Worm (Caenorhabditis elegans) whole organism, L4 larva: ENCODE results near the gene acly-2.

Experiments
- F26F4.8 ChIP-seq: fragments of 200-800 bp; sonication (Bioruptor generic); conservative IDR thresholded peaks from 2 replicates; pipeline ENCODE4 v1.3.6; 2022; ENCODE audit warnings: missing genetic modification characterization, missing compliant biosample characterization
- F37D6.2 ChIP-seq: sonication (generic microtip); optimal IDR thresholded peaks from 2 replicates; lab custom pipeline; 2016; ENCODE audit warnings: mild to moderate bottlenecking, missing genetic modification characterization, missing compliant biosample characterization
- T20F7.1 ChIP-seq: fragments of 200-800 bp; sonication (Bioruptor generic); optimal IDR thresholded peaks from 2 replicates; lab custom pipeline; 2018; ENCODE audit warnings: mild to moderate bottlenecking, missing genetic modification characterization, missing compliant biosample characterization
- Y48G9A.11 ChIP-seq: fragments of 200-800 bp; sonication (Bioruptor generic); IDR thresholded peaks from 2 replicates; pipeline ENCODE4 v1.3.6; 2022; ENCODE audit warnings: missing genetic modification reagents, missing genetic modification characterization, missing compliant biosample characterization
- Y5F2A.4 ChIP-seq: fragments of 200-800 bp; sonication (Bioruptor generic); optimal IDR thresholded peaks from 2 replicates; lab custom pipeline; 2018; ENCODE audit warnings: mild to moderate bottlenecking, missing genetic modification characterization, missing compliant biosample characterization
- ZK546.5 ChIP-seq, 2 experiments: sonication (generic microtip); optimal IDR thresholded peaks; 2 replicates each; lab custom pipeline; 2017; ENCODE audit warnings: missing biosample characterization in 2 of 2, missing genetic modification characterization in 2 of 2
- aha-1 ChIP-seq: fragments of 150-350 bp; peaks from one replicate; lab custom pipeline; 2014; ENCODE audit warnings: missing biosample characterization, missing genetic modification characterization
- ama-1 ChIP-seq: fragments of 150-350 bp; optimal IDR thresholded peaks from 2 replicates; lab custom pipeline; 2014; ENCODE audit warnings: inconsistent platforms, mixed read lengths
- ceh-32 ChIP-seq: sonication (generic microtip); optimal IDR thresholded peaks from 2 replicates; lab custom pipeline; 2016; ENCODE audit warnings: mild to moderate bottlenecking, missing genetic modification characterization, missing compliant biosample characterization; ENCODE audit not compliant: poor library complexity
- ceh-62 ChIP-seq: sonication (generic microtip); optimal IDR thresholded peaks from 2 replicates; lab custom pipeline; 2017; ENCODE audit warnings: missing biosample characterization, missing genetic modification characterization
- daf-12 ChIP-seq: fragments of 150-350 bp; optimal IDR thresholded peaks from 2 replicates; lab custom pipeline; 2014; ENCODE audit warnings: missing biosample characterization, missing genetic modification reagents, missing genetic modification characterization
- daf-16 ChIP-seq, 3 experiments: sonication (generic microtip); optimal IDR thresholded peaks; 2 replicates each; lab custom pipeline; 2016 to 2017; ENCODE audit warnings: missing genetic modification characterization in 3 of 3, missing genetic modification reagents in 3 of 3, mild to moderate bottlenecking in 2 of 3, missing compliant biosample characterization in 2 of 3, missing biosample characterization in 1 of 3, moderate library complexity in 1 of 3
- daf-19 ChIP-seq: fragments of 200-800 bp; sonication (Bioruptor generic); conservative IDR thresholded peaks from 2 replicates; pipeline ENCODE4 v1.3.6; 2022; ENCODE audit warnings: missing genetic modification characterization, missing compliant biosample characterization
- daf-8 ChIP-seq: fragments of 200-800 bp; sonication (Bioruptor generic); IDR thresholded peaks from 2 replicates; pipeline ENCODE4 v1.3.6; 2022; ENCODE audit warnings: missing genetic modification characterization, missing compliant biosample characterization
- dmd-9 ChIP-seq: fragments of 200-800 bp; sonication (Bioruptor generic); IDR thresholded peaks from 2 replicates; pipeline ENCODE4 v1.3.6; 2022; ENCODE audit warnings: missing genetic modification reagents, missing genetic modification characterization, missing compliant biosample characterization
- duxl-1 ChIP-seq: sonication (generic microtip); optimal IDR thresholded peaks from 2 replicates; lab custom pipeline; 2016; ENCODE audit warnings: mild to moderate bottlenecking, missing genetic modification characterization, moderate library complexity, missing compliant biosample characterization; ENCODE audit not compliant: poor library complexity
- egl-43 ChIP-seq: fragments of 200-800 bp; sonication (Bioruptor generic); IDR thresholded peaks from 2 replicates; pipeline ENCODE4 v1.3.6; 2022; ENCODE audit warnings: missing genetic modification reagents, missing genetic modification characterization, missing compliant biosample characterization
- fkh-10 ChIP-seq: fragments of 150-350 bp; optimal IDR thresholded peaks from 2 replicates; lab custom pipeline; 2014; ENCODE audit warnings: missing biosample characterization, missing genetic modification reagents, missing genetic modification characterization
- fos-1 ChIP-seq: fragments of 150-350 bp; optimal IDR thresholded peaks from 2 replicates; lab custom pipeline; 2014; ENCODE audit warnings: missing biosample characterization, missing genetic modification characterization
- hif-1 ChIP-seq, 2 experiments: sonication (generic microtip); optimal IDR thresholded peaks; 2 replicates each; lab custom pipeline; 2016 to 2017; ENCODE audit warnings: missing compliant biosample characterization in 2 of 2, missing genetic modification characterization in 2 of 2, missing genetic modification reagents in 2 of 2, missing genotype in 2 of 2, mild to moderate bottlenecking in 1 of 2
- hlh-11 ChIP-seq: fragments of 200-800 bp; sonication (Bioruptor generic); optimal IDR thresholded peaks from 2 replicates; lab custom pipeline; 2018; ENCODE audit warnings: mild to moderate bottlenecking, missing genetic modification characterization, missing compliant biosample characterization
- hlh-30 ChIP-seq: sonication (generic microtip); optimal IDR thresholded peaks from 2 replicates; lab custom pipeline; 2017; ENCODE audit warnings: antibody characterized with exemption, mild to moderate bottlenecking, missing genetic modification characterization, missing compliant biosample characterization; ENCODE audit not compliant: insufficient read depth
- lim-7 ChIP-seq: fragments of 200-800 bp; sonication (Bioruptor generic); IDR thresholded peaks from 2 replicates; pipeline ENCODE4 v1.3.6; 2022; ENCODE audit warnings: missing genetic modification characterization, missing compliant biosample characterization
- lin-15B ChIP-seq: fragments of 150-350 bp; sonication (generic microtip); optimal IDR thresholded peaks from 3 replicates; lab custom pipeline; 2014; ENCODE audit warnings: missing biosample characterization, missing genetic modification characterization
- lin-38 ChIP-seq: fragments of 200-800 bp; sonication (Bioruptor generic); IDR thresholded peaks from 2 replicates; pipeline ENCODE4 v1.3.6; 2022; ENCODE audit warnings: missing genetic modification reagents, missing genetic modification characterization, missing compliant biosample characterization
- madf-5 ChIP-seq, 2 experiments: fragments of 200-800 bp; sonication (Bioruptor generic); IDR thresholded peaks; 2 replicates each; pipeline ENCODE4 v1.3.6; 2022; ENCODE audit warnings: missing compliant biosample characterization in 2 of 2, missing genetic modification characterization in 2 of 2
- mep-1 ChIP-seq: fragments of 150-350 bp; sonication (generic microtip); optimal IDR thresholded peaks from 3 replicates; lab custom pipeline; 2014; ENCODE audit warnings: missing biosample characterization, missing genetic modification characterization
- mes-2 ChIP-seq: sonication (generic microtip); optimal IDR thresholded peaks from 2 replicates; lab custom pipeline; 2016; ENCODE audit warnings: missing genotype, mild to moderate bottlenecking, missing genetic modification characterization, missing compliant biosample characterization; ENCODE audit not compliant: poor library complexity, severe bottlenecking
- mxl-2 ChIP-seq: fragments of 200-800 bp; sonication (Bioruptor generic); conservative IDR thresholded peaks from 2 replicates; pipeline ENCODE4 v1.3.6; 2022; ENCODE audit warnings: missing genetic modification reagents, missing genetic modification characterization, missing compliant biosample characterization
- nhr-10 ChIP-seq: fragments of 150-350 bp; optimal IDR thresholded peaks from 2 replicates; lab custom pipeline; 2014; ENCODE audit warnings: missing biosample characterization, missing genetic modification characterization
- nhr-102 ChIP-seq: sonication (generic microtip); optimal IDR thresholded peaks from 2 replicates; lab custom pipeline; 2016; ENCODE audit warnings: mild to moderate bottlenecking, missing genetic modification characterization, moderate library complexity, missing compliant biosample characterization
- nhr-11 ChIP-seq: fragments of 150-350 bp; optimal IDR thresholded peaks from 2 replicates; lab custom pipeline; 2014; ENCODE audit warnings: missing biosample characterization, missing genetic modification characterization
- nhr-48 ChIP-seq: sonication (generic microtip); optimal IDR thresholded peaks from 2 replicates; lab custom pipeline; 2016; ENCODE audit warnings: mild to moderate bottlenecking, missing genetic modification characterization, missing compliant biosample characterization
- pha-4 ChIP-seq, 2 experiments: fragments of 150-350 bp in 1 of 2; fragments of 200-800 bp in 1 of 2; sonication (Bioruptor generic) in 1 of 2; IDR thresholded peaks in 1 of 2; optimal IDR thresholded peaks in 1 of 2; 2 replicates each; pipeline versions ENCODE4 v1.3.6 to Lab custom; 2014 to 2022; ENCODE audit warnings: missing genetic modification characterization in 2 of 2, missing genetic modification reagents in 2 of 2, missing biosample characterization in 1 of 2, missing compliant biosample characterization in 1 of 2
- pqm-1 ChIP-seq: sonication (generic microtip); optimal IDR thresholded peaks from 2 replicates; lab custom pipeline; 2017; ENCODE audit warnings: missing biosample characterization, missing genetic modification characterization
- rbr-2 ChIP-seq: sonication (generic microtip); optimal IDR thresholded peaks from 2 replicates; lab custom pipeline; 2016; ENCODE audit warnings: missing genotype, missing genetic modification characterization, missing compliant biosample characterization
- skn-1 ChIP-seq: fragments of 150-350 bp; optimal IDR thresholded peaks from 2 replicates; lab custom pipeline; 2014; ENCODE audit warnings: missing biosample characterization, missing genetic modification characterization
- snpc-1.2 ChIP-seq: fragments of 200-800 bp; sonication (Bioruptor generic); IDR thresholded peaks from 2 replicates; pipeline ENCODE4 v1.3.6; 2022; ENCODE audit warnings: missing genetic modification reagents, missing genetic modification characterization, missing compliant biosample characterization
- spr-1 ChIP-seq: sonication (generic microtip); optimal IDR thresholded peaks from 2 replicates; lab custom pipeline; 2016; ENCODE audit warnings: mild to moderate bottlenecking, missing genetic modification characterization, missing compliant biosample characterization
- unc-62 ChIP-seq, 3 experiments: fragments of 150-350 bp in 1 of 3; sonication (generic microtip); optimal IDR thresholded peaks in 2 of 3; peaks in 1 of 3; 1 replicate in 1 of 3; 2 replicates in 2 of 3; lab custom pipeline; 2014 to 2017; ENCODE audit warnings: missing biosample characterization in 3 of 3, missing genetic modification characterization in 3 of 3, missing genetic modification reagents in 3 of 3, missing genotype in 1 of 3
- zfp-2 ChIP-seq: sonication (generic microtip); optimal IDR thresholded peaks from 2 replicates; lab custom pipeline; 2016; ENCODE audit warnings: mild to moderate bottlenecking, missing genetic modification characterization, missing compliant biosample characterization
- zip-11 ChIP-seq: fragments of 200-800 bp; sonication (Bioruptor generic); IDR thresholded peaks from 2 replicates; pipeline ENCODE4 v1.3.6; 2022; ENCODE audit warnings: missing genetic modification characterization, missing compliant biosample characterization
- ztf-11 ChIP-seq: fragments of 150-350 bp; optimal IDR thresholded peaks from 2 replicates; lab custom pipeline; 2014; ENCODE audit warnings: missing biosample characterization, missing genetic modification characterization

The acly-2 gene

ce11 chrV:13082442-13083126 is 33.7 kb upstream of the acly-2 start, which contains the start of gene C34B4.2 (continued):
- TF ChIP-seq daf-12 (no peak), Y48G9A.11 (GFP tag; lab: Robert Waterston, UW) (no peak), spr-1 (no peak), lin-15B (no peak), lim-7 (GFP tag; lab: Robert Waterston, UW) (no peak), F26F4.8 (GFP tag; lab: Robert Waterston, UW) (no peak), nhr-11 (peak; percentile 51), hlh-30 (peak; percentile 3), daf-8 (no peak), mes-2 (peak; percentile 48), ztf-11 (no peak), Y5F2A.4 (GFP tag; lab: Kevin White, UChicago) (no peak), pha-4 (GFP tag; IDR thresholded peaks at IDR 0.05; lab: Robert Waterston, UW) (peak; percentile 61), pha-4 (tag; optimal IDR thresholded peaks at IDR 0.05; lab: Kevin White, UChicago) (peak; percentile 85), nhr-102 (tag; lab: Kevin White, UChicago) (peak; percentile 7), daf-19 (no peak), nhr-48 (tag; lab: Kevin White, UChicago) (peak; percentile 51)

DNA sequence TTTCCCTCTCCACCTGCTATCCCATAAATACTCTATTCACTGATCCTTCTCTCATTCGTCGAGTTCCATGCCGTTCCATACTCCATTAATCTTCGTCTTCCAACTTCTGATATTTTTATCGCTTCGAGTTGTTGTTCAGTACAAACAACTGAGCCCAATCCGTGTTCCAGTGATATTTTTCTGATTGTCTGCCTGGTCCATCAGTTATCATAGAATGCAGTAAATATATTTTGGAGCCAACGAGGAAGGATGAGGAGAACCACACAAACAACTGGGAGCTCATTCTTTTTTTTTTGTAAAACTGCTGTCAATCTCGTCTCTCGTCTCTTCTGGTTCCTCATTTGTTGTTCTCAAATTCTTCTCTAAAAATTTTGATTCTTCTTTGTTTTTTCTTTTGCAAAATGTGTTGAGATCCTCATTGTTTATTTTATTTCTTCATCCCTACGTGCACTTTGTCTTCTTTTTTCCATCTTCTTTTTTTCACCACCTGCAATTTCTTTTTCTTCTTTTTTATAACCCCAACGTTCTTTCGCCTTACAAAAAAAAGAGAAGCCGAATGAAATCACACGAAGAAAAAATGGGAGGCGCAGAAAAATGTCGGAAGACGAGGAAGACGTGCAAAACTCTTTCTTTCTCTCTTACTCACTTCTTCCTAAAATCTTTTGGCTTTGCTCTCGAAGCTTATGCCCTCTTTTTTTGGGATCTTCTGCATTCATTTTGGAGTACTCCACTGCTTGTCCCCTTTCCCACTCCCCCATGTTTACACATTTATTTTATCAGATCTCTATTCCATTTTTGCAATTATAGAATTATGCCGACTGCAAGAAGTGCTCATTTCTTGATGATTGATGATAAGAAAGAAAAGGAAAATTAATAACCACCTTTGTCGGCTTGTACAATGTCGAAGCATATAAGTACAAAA is 32.3 kb upstream of the acly-2 start:
- TF ChIP-seq zfp-2 (no peak), hif-1 (tag; optimal IDR thresholded peaks at IDR 0.05; lab: Kevin White, UChicago) (peak in 1 of 2 experiments; percentile 25), pqm-1 (peak; percentile 22), rbr-2 (no peak), daf-16 (GFP tag; optimal IDR thresholded peaks at IDR 0.05; lab: Kevin White, UChicago) (peak in 1 of 2 experiments; percentile 98), daf-16 (tag; optimal IDR thresholded peaks at IDR 0.05; lab: Kevin White, UChicago) (peak; percentile 38), F37D6.2 (tag; lab: Kevin White, UChicago) (no peak), nhr-10 (no peak), aha-1 (peak; percentile 96), hlh-11 (tag; lab: Kevin White, UChicago) (no peak), unc-62 (GFP tag; optimal IDR thresholded peaks at IDR 0.05 in 1 of 2; lab: Kevin White, UChicago) (peak in 1 of 2 experiments; percentile 83), unc-62 (tag; optimal IDR thresholded peaks at IDR 0.05; lab: Kevin White, UChicago) (no peak), fkh-10 (GFP tag; lab: Kevin White, UChicago) (peak; percentile 37)

DNA sequence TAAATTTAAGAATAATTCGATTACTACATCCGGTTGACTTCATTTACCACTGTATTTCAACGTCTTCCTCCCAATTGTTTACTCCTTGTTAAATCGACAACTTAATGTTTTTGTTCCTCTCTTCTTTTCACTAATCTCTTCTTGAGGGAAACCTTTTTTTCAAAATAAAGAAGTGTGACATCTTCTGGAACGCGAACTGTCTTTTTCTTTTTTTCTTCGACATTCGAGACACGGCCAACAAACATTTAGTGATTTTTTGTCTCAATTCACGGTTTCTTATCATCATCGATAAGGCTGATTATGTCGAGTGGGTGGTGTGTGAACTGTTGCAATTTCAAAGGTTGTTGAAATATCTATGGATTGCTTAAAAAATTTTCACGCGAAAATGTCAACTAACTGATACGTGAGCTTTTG is 31.1 kb upstream of the acly-2 start:
- TF ChIP-seq snpc-1.2 (no peak), fos-1 (no peak), ama-1 (lab: Kevin White, UChicago) (peak; percentile 12), nhr-10 (peak; percentile 7), ceh-32 (no peak), duxl-1 (tag; lab: Kevin White, UChicago) (no peak), mxl-2 (no peak), ceh-62 (no peak), madf-5 (GFP tag; IDR thresholded peaks at IDR 0.05; lab: Robert Waterston, UW) (no peak), skn-1 (tag; lab: Kevin White, UChicago) (no peak), hlh-30 (peak; percentile 42), hlh-11 (tag; lab: Kevin White, UChicago) (peak; percentile 75), dmd-9 (no peak), ZK546.5 (tag; optimal IDR thresholded peaks at IDR 0.05; lab: Kevin White, UChicago) (no peak), lin-15B (no peak), zip-11 (GFP tag; lab: Robert Waterston, UW) (no peak), pqm-1 (peak; percentile 54), egl-43 (no peak), T20F7.1 (GFP tag; lab: Kevin White, UChicago) (peak; percentile 25), lin-38 (GFP tag; lab: Robert Waterston, UW) (no peak), hif-1 (tag; optimal IDR thresholded peaks at IDR 0.05; lab: Kevin White, UChicago) (no peak), daf-16 (GFP tag; optimal IDR thresholded peaks at IDR 0.05; lab: Kevin White, UChicago) (no peak), daf-16 (tag; optimal IDR thresholded peaks at IDR 0.05; lab: Kevin White, UChicago) (peak; percentile 77), unc-62 (GFP tag; optimal IDR thresholded peaks at IDR 0.05 in 1 of 2; lab: Kevin White, UChicago) (no peak), unc-62 (tag; optimal IDR thresholded peaks at IDR 0.05; lab: Kevin White, UChicago) (no peak), mep-1 (tag; lab: Kevin White, UChicago) (peak; percentile 35)
